Worm (Caenorhabditis elegans): ENCODE measurements around the gene F59E12.17.

ce11 chrII:5651426-5651825 lies 2.2 kb upstream of the F59E12.17 start:
- no peak for TF ChIP-seq lin-39 (tag; optimal IDR thresholded peaks at IDR 0.05)
- no peak for TF ChIP-seq ztf-11 (tag; optimal IDR thresholded peaks at IDR 0.05)
- TF ChIP-seq nhr-237 (tag; optimal IDR thresholded peaks at IDR 0.05), result no peak
- TF ChIP-seq dmd-4 (tag; optimal IDR thresholded peaks at IDR 0.05), result no peak
- no peak for TF ChIP-seq nhr-12 (tag; optimal IDR thresholded peaks at IDR 0.05)
- TF ChIP-seq ama-1 (optimal IDR thresholded peaks at IDR 0.05), result no peak
- TF ChIP-seq skn-1 (tag; optimal IDR thresholded peaks at IDR 0.05), result no peak
- no peak for TF ChIP-seq Y55F3AM.14 (GFP tag; optimal IDR thresholded peaks at IDR 0.05)
- TF ChIP-seq nhr-10 (tag; optimal IDR thresholded peaks at IDR 0.05), result no peak
- TF ChIP-seq unc-39 (tag; optimal IDR thresholded peaks at IDR 0.05), result no peak
- TF ChIP-seq ceh-16 (tag; optimal IDR thresholded peaks at IDR 0.05), result no peak
- TF ChIP-seq aly-2 (tag; optimal IDR thresholded peaks at IDR 0.05), result no peak

All from whole organism, L2 larva.